Fruit fly (Drosophila melanogaster) whole organism, embryonic: Measurements from ENCODE around the gene CG43307.

Source experiments
- CG10543 ChIP-seq: fragments of 200-800 bp; sonication (Bioruptor generic); optimal IDR thresholded peaks from 3 replicates; lab custom pipeline; 2017; ENCODE audit warnings: missing biosample characterization, mild to moderate bottlenecking, missing genetic modification characterization, moderate library complexity
- CG11398 ChIP-seq: fragments of 200-800 bp; sonication (Bioruptor generic); optimal IDR thresholded peaks from 2 replicates; lab custom pipeline; 2016; ENCODE audit warnings: missing biosample characterization, missing genetic modification characterization
- CG11696 ChIP-seq: fragments of 200-800 bp; sonication (Bioruptor generic); IDR thresholded peaks from 2 replicates; pipeline ENCODE4 v1.3.6; 2022; ENCODE audit warnings: missing biosample characterization, missing genetic modification characterization
- CG1602 ChIP-seq: fragments of 200-800 bp; sonication (Bioruptor generic); optimal IDR thresholded peaks from 3 replicates; lab custom pipeline; 2016; ENCODE audit warnings: missing biosample characterization, missing genetic modification characterization
- CG17385 ChIP-seq: fragments of 200-800 bp; sonication (Bioruptor generic); optimal IDR thresholded peaks from 3 replicates; lab custom pipeline; 2018; ENCODE audit warnings: missing biosample characterization, mild to moderate bottlenecking, missing genetic modification characterization
- CG18476 ChIP-seq: fragments of 200-800 bp; sonication (Bioruptor generic); optimal IDR thresholded peaks from 2 replicates; lab custom pipeline; 2016; ENCODE audit warnings: missing biosample characterization, mild to moderate bottlenecking, missing genetic modification characterization
- CG2129 ChIP-seq: fragments of 200-800 bp; sonication (Bioruptor generic); IDR thresholded peaks from 2 replicates; pipeline ENCODE4 v1.3.6; 2022; ENCODE audit warnings: missing biosample characterization, missing genetic modification characterization; ENCODE audit not compliant: partially characterized antibody
- CG33557 ChIP-seq: fragments of 200-800 bp; sonication (Bioruptor generic); optimal IDR thresholded peaks from 2 replicates; lab custom pipeline; 2019; ENCODE audit warnings: missing biosample characterization, mild to moderate bottlenecking, missing genetic modification characterization, moderate library complexity
- CG4820 ChIP-seq: fragments of 200-800 bp; sonication (Bioruptor generic); optimal IDR thresholded peaks from 3 replicates; lab custom pipeline; 2016; ENCODE audit warnings: missing biosample characterization, missing genetic modification characterization
- CG6813 ChIP-seq: fragments of 200-800 bp; sonication (Bioruptor generic); optimal IDR thresholded peaks from 2 replicates; lab custom pipeline; 2017; ENCODE audit warnings: missing biosample characterization, missing genetic modification characterization, mild to moderate bottlenecking, moderate library complexity, missing genetic modification reagents
- CG7745 ChIP-seq: fragments of 200-800 bp; sonication (Bioruptor generic); optimal IDR thresholded peaks from 2 replicates; lab custom pipeline; 2018; ENCODE audit warnings: missing biosample characterization, mild to moderate bottlenecking, missing genetic modification characterization, moderate library complexity
- CG8359 ChIP-seq: fragments of 200-800 bp; sonication (Bioruptor generic); optimal IDR thresholded peaks from 2 replicates; lab custom pipeline; 2017; ENCODE audit warnings: missing biosample characterization, mild to moderate bottlenecking, missing genetic modification characterization, borderline replicate concordance
- CG9727 ChIP-seq: fragments of 200-800 bp; sonication (Bioruptor generic); optimal IDR thresholded peaks from 3 replicates; lab custom pipeline; 2017; ENCODE audit warnings: missing biosample characterization, mild to moderate bottlenecking, missing genetic modification characterization
- CG9876 ChIP-seq: fragments of 200-800 bp; sonication (Bioruptor generic); optimal IDR thresholded peaks from 2 replicates; lab custom pipeline; 2016; ENCODE audit warnings: missing biosample characterization, missing genetic modification characterization
- Camta ChIP-seq: fragments of 200-800 bp; sonication (Bioruptor generic); optimal IDR thresholded peaks from 2 replicates; lab custom pipeline; 2016; ENCODE audit warnings: missing biosample characterization, missing genetic modification characterization
- Doc2 ChIP-seq: fragments of 200-800 bp; sonication (Bioruptor generic); IDR thresholded peaks from 2 replicates; pipeline ENCODE4 v1.3.6; 2022; ENCODE audit warnings: missing biosample characterization, missing genetic modification characterization
- Gug ChIP-seq: fragments of 200-800 bp; sonication (Bioruptor generic); IDR thresholded peaks from 4 replicates; pipeline ENCODE4 v1.3.6; 2022; ENCODE audit warnings: missing biosample characterization, missing genetic modification characterization
- H15 ChIP-seq: fragments of 200-800 bp; sonication (Bioruptor generic); IDR thresholded peaks from 3 replicates; pipeline ENCODE4 v1.3.6; 2022; ENCODE audit warnings: missing biosample characterization, missing genetic modification characterization
- H2.0 ChIP-seq: fragments of 200-800 bp; sonication (Bioruptor generic); IDR thresholded peaks from 2 replicates; pipeline ENCODE4 v1.3.6; 2022; ENCODE audit warnings: missing biosample characterization, missing genetic modification characterization
- HmgD ChIP-seq: fragments of 200-800 bp; sonication (Bioruptor generic); optimal IDR thresholded peaks from 3 replicates; lab custom pipeline; 2016; ENCODE audit warnings: missing biosample characterization, missing genetic modification characterization
- Hr78 ChIP-seq, 2 experiments: fragments of 200-800 bp in 1 of 2; fragments of >200 bp in 1 of 2; sonication (Bioruptor generic) in 1 of 2; optimal IDR thresholded peaks; 2 replicates each; lab custom pipeline; 2017 to 2019; ENCODE audit warnings: missing biosample characterization in 2 of 2, missing genetic modification characterization in 2 of 2, mild to moderate bottlenecking in 1 of 2, moderate library complexity in 1 of 2
- Kr ChIP-seq: fragments of 200-800 bp; sonication (Bioruptor generic); optimal IDR thresholded peaks from 2 replicates; lab custom pipeline; 2017; ENCODE audit warnings: missing biosample characterization, mild to moderate bottlenecking, missing genetic modification characterization
- MBD-R2 ChIP-seq: fragments of 200-800 bp; sonication (Bioruptor generic); IDR thresholded peaks from 2 replicates; pipeline ENCODE4 v1.3.6; 2022; ENCODE audit warnings: missing biosample characterization, missing genetic modification characterization
- Meics ChIP-seq: fragments of 200-800 bp; sonication (Bioruptor generic); optimal IDR thresholded peaks from 2 replicates; lab custom pipeline; 2017; ENCODE audit warnings: missing biosample characterization, mild to moderate bottlenecking, missing genetic modification characterization
- Mrtf ChIP-seq: fragments of 200-800 bp; sonication (Bioruptor generic); IDR thresholded peaks from 3 replicates; pipeline ENCODE4 v1.3.6; 2022; ENCODE audit warnings: missing biosample characterization, missing genetic modification characterization
- Pdp1 ChIP-seq, 2 experiments: fragments of 200-800 bp; sonication (Bioruptor generic); optimal IDR thresholded peaks; 3 replicates each; lab custom pipeline; 2016; ENCODE audit warnings: missing biosample characterization in 2 of 2, missing genetic modification characterization in 2 of 2, mild to moderate bottlenecking in 1 of 2, moderate library complexity in 1 of 2
- Rfx ChIP-seq: fragments of 200-800 bp; sonication (Bioruptor generic); IDR thresholded peaks from 2 replicates; pipeline ENCODE4 v1.3.6; 2022; ENCODE audit warnings: missing biosample characterization, missing genetic modification characterization
- Side ChIP-seq: fragments of 200-800 bp; sonication (Bioruptor generic); optimal IDR thresholded peaks from 2 replicates; lab custom pipeline; 2016; ENCODE audit warnings: missing biosample characterization, missing genetic modification characterization
- Six4 ChIP-seq: fragments of 200-800 bp; sonication (Bioruptor generic); optimal IDR thresholded peaks from 2 replicates; lab custom pipeline; 2016; ENCODE audit warnings: missing biosample characterization, missing genetic modification characterization
- al ChIP-seq: fragments of 200-800 bp; sonication (Bioruptor generic); IDR thresholded peaks from 2 replicates; pipeline ENCODE4 v1.3.6; 2022; ENCODE audit warnings: missing biosample characterization, missing genetic modification characterization
- da ChIP-seq: fragments of 200-800 bp; sonication (Bioruptor generic); optimal IDR thresholded peaks from 2 replicates; lab custom pipeline; 2016; ENCODE audit warnings: missing biosample characterization, missing genetic modification characterization
- ewg ChIP-seq: fragments of 200-800 bp; sonication (Bioruptor generic); optimal IDR thresholded peaks from 3 replicates; lab custom pipeline; 2017; ENCODE audit warnings: mild to moderate bottlenecking, missing biosample characterization, missing genetic modification reagents, missing genetic modification characterization
- fru ChIP-seq: fragments of >200 bp; optimal IDR thresholded peaks from 2 replicates; lab custom pipeline; 2017
- gcm ChIP-seq: fragments of 200-800 bp; sonication (Bioruptor generic); optimal IDR thresholded peaks from 2 replicates; lab custom pipeline; 2019; ENCODE audit warnings: missing biosample characterization, mild to moderate bottlenecking, missing genetic modification characterization, moderate library complexity
- insv ChIP-seq, 2 experiments: fragments of 200-800 bp; sonication (Bioruptor generic); optimal IDR thresholded peaks; 3 replicates each; lab custom pipeline; 2016 to 2018; ENCODE audit warnings: missing biosample characterization in 2 of 2, missing genetic modification characterization in 2 of 2
- jing ChIP-seq: fragments of 200-800 bp; sonication (Bioruptor generic); optimal IDR thresholded peaks from 2 replicates; lab custom pipeline; 2018; ENCODE audit warnings: missing biosample characterization, mild to moderate bottlenecking, missing genetic modification characterization
- kah ChIP-seq: fragments of 200-800 bp; sonication (Bioruptor generic); optimal IDR thresholded peaks from 2 replicates; lab custom pipeline; 2018; ENCODE audit warnings: missing biosample characterization, mild to moderate bottlenecking, missing genetic modification characterization
- luna ChIP-seq: fragments of 200-800 bp; sonication (Bioruptor generic); optimal IDR thresholded peaks from 2 replicates; lab custom pipeline; 2016; ENCODE audit warnings: missing biosample characterization, missing genetic modification characterization
- pho ChIP-seq: fragments of 200-800 bp; sonication (Bioruptor generic); optimal IDR thresholded peaks from 2 replicates; lab custom pipeline; 2016; ENCODE audit warnings: missing biosample characterization, missing genetic modification characterization
- pros ChIP-seq: fragments of 200-800 bp; sonication (Bioruptor generic); optimal IDR thresholded peaks from 3 replicates; lab custom pipeline; 2019; ENCODE audit warnings: missing biosample characterization, mild to moderate bottlenecking, missing genetic modification characterization, moderate library complexity
- pum ChIP-seq: fragments of 200-800 bp; sonication (Bioruptor generic); optimal IDR thresholded peaks from 2 replicates; lab custom pipeline; 2016; ENCODE audit warnings: missing biosample characterization, missing genetic modification characterization
- rib ChIP-seq: fragments of 200-800 bp; sonication (Bioruptor generic); IDR thresholded peaks from 2 replicates; pipeline ENCODE4 v1.3.6; 2022; ENCODE audit warnings: missing biosample characterization, missing genetic modification characterization
- slbo ChIP-seq: fragments of 200-800 bp; sonication (Bioruptor generic); IDR thresholded peaks from 2 replicates; pipeline ENCODE4 v1.3.6; 2022; ENCODE audit warnings: missing biosample characterization, missing genetic modification characterization
- stc ChIP-seq: fragments of 200-800 bp; sonication (Bioruptor generic); IDR thresholded peaks from 2 replicates; pipeline ENCODE4 v1.3.6; 2022; ENCODE audit warnings: missing biosample characterization, missing genetic modification characterization
- tap ChIP-seq: fragments of 200-800 bp; optimal IDR thresholded peaks from 3 replicates; lab custom pipeline; 2019; ENCODE audit warnings: missing biosample characterization, mild to moderate bottlenecking, missing genetic modification characterization, moderate library complexity
- tin ChIP-seq: fragments of 200-800 bp; sonication (Bioruptor generic); optimal IDR thresholded peaks from 3 replicates; lab custom pipeline; 2016; ENCODE audit warnings: missing biosample characterization, missing genetic modification characterization
- toy ChIP-seq: fragments of 200-800 bp; sonication (Bioruptor generic); IDR thresholded peaks from 2 replicates; pipeline ENCODE4 v1.3.6; 2022; ENCODE audit warnings: missing biosample characterization, missing genetic modification characterization
- wor ChIP-seq: fragments of 200-800 bp; sonication (Bioruptor generic); IDR thresholded peaks from 2 replicates; pipeline ENCODE4 v1.3.6; 2022; ENCODE audit warnings: missing biosample characterization, missing genetic modification characterization
- zfh1 ChIP-seq: fragments of 200-800 bp; sonication (Bioruptor generic); IDR thresholded peaks from 3 replicates; pipeline ENCODE4 v1.3.6; 2022; ENCODE audit warnings: missing biosample characterization, missing genetic modification characterization

The CG43307 gene

DNA sequence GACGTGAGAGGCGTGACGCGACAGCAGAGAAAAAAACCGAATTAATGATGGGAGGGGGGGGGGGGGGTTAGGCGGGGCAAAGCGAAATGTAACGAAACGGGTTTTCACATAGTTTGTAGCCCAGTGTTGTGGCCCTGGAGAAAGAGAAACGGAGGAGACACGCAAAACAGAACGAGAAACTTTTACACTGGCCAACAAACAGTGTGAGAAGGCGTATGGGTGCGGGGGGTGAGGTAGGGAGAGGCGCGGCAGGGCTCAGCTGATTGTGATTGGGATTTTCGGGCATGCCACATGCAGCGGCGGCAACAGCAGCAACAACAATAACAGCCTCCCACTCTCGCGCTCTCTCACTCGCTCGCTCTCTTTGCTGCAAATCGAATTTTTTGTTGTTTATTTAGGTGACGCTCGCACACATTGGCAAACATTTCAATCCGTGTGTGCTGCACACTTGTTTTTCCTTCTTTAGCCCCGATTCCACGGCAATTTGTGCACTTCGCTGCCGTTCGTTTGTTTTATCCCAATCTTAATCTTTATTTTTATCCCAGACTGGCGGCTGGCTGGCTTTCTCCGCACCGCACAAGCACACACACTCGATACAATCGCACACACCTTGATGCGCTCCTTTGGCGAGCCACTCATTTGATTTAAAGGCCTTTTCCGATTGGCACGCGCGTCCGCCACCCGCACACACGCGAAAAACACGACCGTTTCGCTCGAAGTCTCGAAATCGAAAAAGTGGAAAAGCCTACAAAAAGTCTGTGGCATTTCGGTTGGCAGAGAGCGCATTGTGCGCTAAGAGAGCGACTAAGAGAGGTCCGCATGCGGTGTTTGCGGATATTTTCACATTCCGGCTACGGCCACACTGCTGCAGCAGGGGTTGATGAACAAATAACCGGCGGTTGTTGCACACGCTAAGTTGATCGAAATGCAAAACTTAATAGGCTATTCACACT lies 11.7 kb upstream of the CG43307 start, which contains the start of gene CG9171 (continued):
- TF ChIP-seq ewg (GFP tag; lab: Kevin White, UChicago) (peak; percentile 27), Hr78 (GFP tag; optimal IDR thresholded peaks at IDR 0.05; lab: Kevin White, UChicago) (peak in 1 of 2 experiments; percentile 56), toy (GFP tag; lab: Robert Waterston, UW) (0 out of 2 replicates have a peak, but pooled peaks have one; percentile 12), tap (tag; lab: Kevin White, UChicago) (no peak), zfh1 (peak; percentile 49; the same call in 1 of the 3 replicates), CG11696 (0 out of 2 replicates have a peak, but pooled peaks have one; percentile 51), stc (GFP tag; lab: Robert Waterston, UW) (peak; percentile 34), MBD-R2 (GFP tag; lab: Robert Waterston, UW) (peak; percentile 50; the same call in 1 of the 2 replicates), kah (GFP tag; lab: Kevin White, UChicago) (peak; percentile 45), CG4820 (no peak), Meics (GFP tag; lab: Kevin White, UChicago) (peak; percentile 99), CG9727 (GFP tag; lab: Kevin White, UChicago) (peak; percentile 9), Six4 (no peak), Gug (GFP tag; lab: Robert Waterston, UW) (peak; percentile 4; the same call in 1 of the 4 replicates), da (GFP tag; lab: Kevin White, UChicago) (no peak), pum (GFP tag; lab: Kevin White, UChicago) (no peak), CG7745 (no peak), tin (GFP tag; lab: Kevin White, UChicago) (peak; percentile 23), Rfx (GFP tag; lab: Robert Waterston, UW) (peak; percentile 68), CG8359 (GFP tag; lab: Kevin White, UChicago) (no peak), al (GFP tag; lab: Robert Waterston, UW) (no peak), CG18476 (no peak), CG10543 (GFP tag; lab: Kevin White, UChicago) (peak; percentile 44), CG33557 (GFP tag; lab: Kevin White, UChicago) (no peak), rib (GFP tag; lab: Robert Waterston, UW) (peak; percentile 71), gcm (GFP tag; lab: Kevin White, UChicago) (no peak), CG9876 (no peak), CG1602 (no peak), Camta (GFP tag; lab: Kevin White, UChicago) (no peak), CG2129 (GFP tag; lab: Robert Waterston, UW) (no peak), jing (GFP tag; lab: Kevin White, UChicago) (no peak), H15 (GFP tag; lab: Robert Waterston, UW) (no peak), luna (GFP tag; lab: Kevin White, UChicago) (no peak), fru (lab: Kevin White, UChicago) (no peak), Doc2 (GFP tag; lab: Robert Waterston, UW) (no peak), Kr (GFP tag; lab: Kevin White, UChicago) (no peak), slbo (GFP tag; lab: Robert Waterston, UW) (peak; percentile 41), insv (GFP tag; optimal IDR thresholded peaks at IDR 0.05; lab: Kevin White, UChicago) (peak; percentile 77 to 96), Pdp1 (GFP tag; optimal IDR thresholded peaks at IDR 0.05; lab: Kevin White, UChicago) (peak in 1 of 2 experiments; percentile 20), pho (GFP tag; lab: Kevin White, UChicago) (peak; percentile 42), CG11398 (GFP tag; lab: Kevin White, UChicago) (no peak), CG6813 (GFP tag; lab: Kevin White, UChicago) (no peak), pros (GFP tag; lab: Kevin White, UChicago) (peak; percentile 44), Side (GFP tag; lab: Kevin White, UChicago) (peak; percentile 32), Mrtf (GFP tag; lab: Robert Waterston, UW) (no peak), wor (GFP tag; lab: Robert Waterston, UW) (no peak), HmgD (no peak), H2.0 (GFP tag; lab: Robert Waterston, UW) (no peak), CG17385 (GFP tag; lab: Kevin White, UChicago) (peak; percentile 10)
